Worm (Caenorhabditis elegans) whole organism, L2 larva: ENCODE measurements around the gene fipr-17.

Experiments used
- ceh-82 ChIP-seq: fragments of 150-350 bp; optimal IDR thresholded peaks from 2 replicates; lab custom pipeline; 2014; ENCODE audit warnings: missing biosample characterization, missing genetic modification characterization
- crh-2 ChIP-seq: sonication (generic microtip); optimal IDR thresholded peaks from 2 replicates; lab custom pipeline; 2017; ENCODE audit warnings: missing biosample characterization, missing genetic modification characterization
- nhr-237 ChIP-seq: fragments of 150-350 bp; optimal IDR thresholded peaks from 2 replicates; lab custom pipeline; 2014; ENCODE audit warnings: missing biosample characterization, missing genetic modification characterization
- peb-1 ChIP-seq: fragments of 150-350 bp; optimal IDR thresholded peaks from 2 replicates; lab custom pipeline; 2014; ENCODE audit warnings: missing biosample characterization, missing genetic modification characterization

ce11 chrIII:11007552-11008272 lies at the start of gene fipr-17, which contains the start of gene Y48A6B.3:
- TF ChIP-seq ceh-82 (peak; percentile 49), peb-1 (tag; lab: Kevin White, UChicago) (no peak), crh-2 (tag; lab: Kevin White, UChicago) (peak; percentile 85), nhr-237 (tag; lab: Kevin White, UChicago) (no peak)
